Worm (Caenorhabditis elegans): ENCODE data around the gene nlp-56.

- TF ChIP-seq him-1 (tag; optimal IDR thresholded peaks at IDR 0.05) (no peak), dao-5 (tag; optimal IDR thresholded peaks at IDR 0.05) (no peak)
These were observed 49.0 kb upstream of the nlp-56 start for ce11 chrIV:14833537-14833936.
